Worm (Caenorhabditis elegans): ENCODE data around the gene tbc-9.

Gene tbc-9

DNA sequence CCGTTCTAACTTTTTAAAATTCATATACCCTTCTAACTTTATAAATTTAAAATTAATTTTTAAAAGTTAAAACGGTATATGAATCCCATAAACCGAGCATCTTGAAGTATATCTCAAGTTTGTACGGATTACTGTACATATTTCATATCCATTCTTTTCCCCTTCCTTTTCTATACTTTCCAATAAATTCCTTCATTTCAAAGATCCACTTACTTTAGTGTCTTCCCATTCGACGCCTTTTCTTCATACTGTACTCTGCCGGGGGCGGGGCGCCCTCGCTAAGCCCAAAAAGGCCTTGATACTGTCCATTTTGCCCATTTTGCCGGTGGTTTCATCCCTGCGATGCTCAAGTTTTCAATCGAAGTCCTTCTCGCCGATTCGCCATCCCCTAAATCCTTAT is 36.9 kb downstream of the tbc-9 start, which contains the start of gene fezf-1:
fezf-1 (plus strand) TSS at position 301 of the 400 bp plus-strand sequence.
- TF ChIP-seq bed-3 (GFP tag; optimal IDR thresholded peaks at IDR 0.05) = no peak
- no peak for TF ChIP-seq elt-3 (tag; optimal IDR thresholded peaks at IDR 0.05)
- no peak for TF ChIP-seq ztf-11 (tag; optimal IDR thresholded peaks at IDR 0.05)
- no peak for TF ChIP-seq mls-2 (tag; optimal IDR thresholded peaks at IDR 0.05)
- TF ChIP-seq ces-1 (GFP tag; optimal IDR thresholded peaks at IDR 0.05) = no peak
- no peak for TF ChIP-seq unc-62 (GFP tag; optimal IDR thresholded peaks at IDR 0.05)
- TF ChIP-seq M03D4.4 (tag; optimal IDR thresholded peaks at IDR 0.05) = no peak
- TF ChIP-seq sem-2 (GFP tag; optimal IDR thresholded peaks at IDR 0.05) = no peak
- TF ChIP-seq drap-1 (GFP tag; optimal IDR thresholded peaks at IDR 0.05) = no peak
- no peak for TF ChIP-seq tbx-8 (GFP tag; optimal IDR thresholded peaks at IDR 0.05)
- TF ChIP-seq nhr-2 (tag; optimal IDR thresholded peaks at IDR 0.05) = no peak
- TF ChIP-seq nhr-237 (tag; optimal IDR thresholded peaks at IDR 0.05) = no peak
- no peak for TF ChIP-seq ham-2 (GFP tag; optimal IDR thresholded peaks at IDR 0.05)
- no peak for TF ChIP-seq hlh-1 (tag; optimal IDR thresholded peaks at IDR 0.05)
- no peak for TF ChIP-seq sptf-1 (tag; optimal IDR thresholded peaks at IDR 0.05)
- TF ChIP-seq unc-39 (tag; optimal IDR thresholded peaks at IDR 0.05) = no peak
- no peak for TF ChIP-seq mep-1 (tag; optimal IDR thresholded peaks at IDR 0.05)
- TF ChIP-seq lsy-2 (tag; optimal IDR thresholded peaks at IDR 0.05) = no peak
- no peak for TF ChIP-seq cnd-1 (tag; optimal IDR thresholded peaks at IDR 0.05)
- TF ChIP-seq unc-120 (tag; optimal IDR thresholded peaks at IDR 0.05; ENCODE audit: poor library complexity, severe bottlenecking) = no peak

DNA sequence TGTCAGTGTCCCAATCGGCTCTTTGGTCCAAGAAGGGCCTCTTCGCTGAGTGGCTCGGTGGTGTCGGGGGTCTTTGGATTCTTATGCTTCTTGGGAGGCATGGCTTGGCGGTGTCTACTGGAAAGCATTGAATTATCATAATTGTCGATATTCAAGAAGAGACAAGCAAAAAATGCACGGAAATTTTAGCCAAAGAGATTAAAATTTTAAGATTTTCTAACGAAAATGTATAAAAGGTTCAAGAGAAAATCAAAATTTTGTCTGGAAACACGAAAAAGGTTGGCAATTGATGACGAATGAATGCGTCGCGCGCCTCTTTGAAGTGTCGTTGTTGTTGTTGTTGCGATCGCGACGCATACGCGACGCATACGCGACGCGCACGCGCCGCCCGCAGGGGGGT is 41.8 kb downstream of the tbc-9 start, which contains the start of gene Y38H8A.12:
Y38H8A.12 (minus strand) TSS at position 101 of the 400 bp plus-strand sequence.
- TF ChIP-seq unc-120 (tag; optimal IDR thresholded peaks at IDR 0.05; ENCODE audit: poor library complexity, severe bottlenecking) = no peak
- no peak for TF ChIP-seq elt-1 (tag; optimal IDR thresholded peaks at IDR 0.05; ENCODE audit: borderline replicate concordance, insufficient read depth)
- TF ChIP-seq lsy-2 (tag; optimal IDR thresholded peaks at IDR 0.05) = no peak
- no peak for TF ChIP-seq hlh-1 (tag; optimal IDR thresholded peaks at IDR 0.05)
- no peak for TF ChIP-seq ham-2 (GFP tag; optimal IDR thresholded peaks at IDR 0.05)
- no peak for TF ChIP-seq lin-32 (GFP tag; optimal IDR thresholded peaks at IDR 0.05)
- TF ChIP-seq drap-1 (GFP tag; optimal IDR thresholded peaks at IDR 0.05) = no peak
- TF ChIP-seq zip-8 (tag; optimal IDR thresholded peaks at IDR 0.05) = no peak
- no peak for TF ChIP-seq nhr-12 (tag; optimal IDR thresholded peaks at IDR 0.05)
- TF ChIP-seq tbx-8 (GFP tag; optimal IDR thresholded peaks at IDR 0.05) = no peak
- TF ChIP-seq M03D4.4 (tag; optimal IDR thresholded peaks at IDR 0.05) = no peak
- no peak for TF ChIP-seq pha-4 (tag; optimal IDR thresholded peaks at IDR 0.05)
- no peak for TF ChIP-seq unc-39 (tag; optimal IDR thresholded peaks at IDR 0.05)
- no peak for TF ChIP-seq nhr-28 (tag; optimal IDR thresholded peaks at IDR 0.05)
- TF ChIP-seq unc-62 (GFP tag; optimal IDR thresholded peaks at IDR 0.05) = no peak
- TF ChIP-seq flh-1 (GFP tag; optimal IDR thresholded peaks at IDR 0.05) = no peak
- no peak for TF ChIP-seq ces-1 (GFP tag; optimal IDR thresholded peaks at IDR 0.05)
- TF ChIP-seq elt-3 (tag; optimal IDR thresholded peaks at IDR 0.05) = no peak
- TF ChIP-seq mab-5 (tag; optimal IDR thresholded peaks at IDR 0.05) = no peak
- no peak for TF ChIP-seq nhr-76 (tag; optimal IDR thresholded peaks at IDR 0.05)

DNA sequence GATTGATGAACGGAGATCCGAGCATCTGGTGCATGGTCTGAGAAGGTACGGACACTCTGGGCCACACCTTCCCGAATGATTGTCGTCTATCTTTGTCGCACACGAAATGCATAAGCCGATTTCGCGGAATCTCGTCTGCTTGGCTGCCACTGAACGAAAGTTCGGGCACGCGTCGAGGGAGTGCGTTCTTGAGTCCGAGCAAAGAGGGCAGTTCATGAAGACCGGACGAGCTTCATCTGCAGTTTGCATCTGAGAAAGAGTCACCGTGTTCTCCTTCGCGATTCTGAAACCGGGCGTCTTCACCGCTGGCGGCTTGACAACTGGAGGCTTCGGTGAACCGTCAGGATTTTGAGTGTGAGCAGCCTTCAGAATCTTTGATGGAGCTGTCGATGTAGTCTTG is 44.4 kb downstream of the tbc-9 start:
- TF ChIP-seq lin-13 (tag; optimal IDR thresholded peaks at IDR 0.05) (no peak), elt-1 (tag; optimal IDR thresholded peaks at IDR 0.05; ENCODE audit: borderline replicate concordance, insufficient read depth) (no peak), ces-1 (GFP tag; optimal IDR thresholded peaks at IDR 0.05) (no peak), mab-5 (tag; optimal IDR thresholded peaks at IDR 0.05) (no peak), tbx-8 (GFP tag; optimal IDR thresholded peaks at IDR 0.05) (no peak)

DNA sequence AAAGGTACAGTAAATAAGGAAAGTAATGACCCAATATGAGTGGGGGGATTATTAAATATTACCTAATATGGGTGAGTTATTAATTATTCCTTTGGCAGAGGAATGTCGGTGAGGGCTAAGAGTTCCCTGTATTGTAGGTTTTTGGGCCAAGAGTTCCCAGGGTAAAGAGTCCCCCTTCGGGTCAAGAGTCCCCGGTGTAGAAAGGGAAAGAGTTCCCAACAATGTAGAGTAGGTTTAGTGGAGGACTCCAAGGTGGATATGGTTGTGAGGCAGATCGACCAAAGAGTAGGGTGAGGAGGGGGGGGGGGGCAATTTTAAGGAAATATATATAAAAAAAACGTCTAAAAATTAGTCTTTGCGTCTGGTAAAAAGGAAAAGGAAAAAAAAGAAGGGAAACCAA is 45.8 kb downstream of the tbc-9 start:
- TF ChIP-seq ces-1 (GFP tag; optimal IDR thresholded peaks at IDR 0.05) (no peak), ceh-83 (GFP tag; optimal IDR thresholded peaks at IDR 0.05) (no peak), sptf-1 (tag; optimal IDR thresholded peaks at IDR 0.05) (no peak), unc-62 (GFP tag; optimal IDR thresholded peaks at IDR 0.05) (no peak), blmp-1 (tag; optimal IDR thresholded peaks at IDR 0.05) (no peak), nhr-12 (tag; optimal IDR thresholded peaks at IDR 0.05) (no peak), hlh-1 (tag; optimal IDR thresholded peaks at IDR 0.05) (no peak), ztf-11 (tag; optimal IDR thresholded peaks at IDR 0.05) (no peak), cnd-1 (tag; optimal IDR thresholded peaks at IDR 0.05) (no peak), snpc-4 (tag; optimal IDR thresholded peaks at IDR 0.05) (no peak)
